Fruit fly (Drosophila melanogaster): Measurements from ENCODE around the gene CG10853.

CG10853 gene

dm6 chr3L:3908838-3909810 is 38.6 kb upstream of the CG10853 start (continued):
- TF ChIP-seq D (optimal IDR thresholded peaks at IDR 0.05) (no peak), D (GFP tag; optimal IDR thresholded peaks at IDR 0.05) (no peak), CG10267 (tag; optimal IDR thresholded peaks at IDR 0.05) (peak; percentile 39), abd-A (tag; optimal IDR thresholded peaks at IDR 0.05) (no peak), Dll (GFP tag; IDR thresholded peaks at IDR 0.05; ENCODE audit: partially characterized antibody) (peak; percentile 64; the same call in 2 of the 4 replicates), Mes4 (GFP tag; optimal IDR thresholded peaks at IDR 0.05) (no peak), CG8478 (optimal IDR thresholded peaks at IDR 0.05) (no peak), pita (GFP tag; optimal IDR thresholded peaks at IDR 0.05) (no peak), esg (GFP tag; conservative IDR thresholded peaks at IDR 0.05) (no peak), dmrt99B (tag; optimal IDR thresholded peaks at IDR 0.05) (no peak), zen (tag; optimal IDR thresholded peaks at IDR 0.05) (no peak), Neu2 (GFP tag; optimal IDR thresholded peaks at IDR 0.05; ENCODE audit: borderline replicate concordance) (no peak), Nf-YB (GFP tag; optimal IDR thresholded peaks at IDR 0.05) (no peak), CG1233 (GFP tag; optimal IDR thresholded peaks at IDR 0.05) (no peak), CG16815 (GFP tag; optimal IDR thresholded peaks at IDR 0.05) (no peak), CG17829 (tag; optimal IDR thresholded peaks at IDR 0.05) (no peak), CG14965 (GFP tag; optimal IDR thresholded peaks at IDR 0.05; ENCODE audit: borderline replicate concordance) (no peak), NK7.1 (GFP tag; optimal IDR thresholded peaks at IDR 0.05) (no peak), CG31365 (tag; optimal IDR thresholded peaks at IDR 0.05) (no peak), Ravus (GFP tag; IDR thresholded peaks at IDR 0.05) (no peak), chinmo (GFP tag; IDR thresholded peaks at IDR 0.05; ENCODE audit: partially characterized antibody) (peak; percentile 72; the same call in 2 of the 4 replicates), Sry-β (GFP tag; optimal IDR thresholded peaks at IDR 0.05) (no peak), nmo (GFP tag; optimal IDR thresholded peaks at IDR 0.05) (no peak), CG15514 (GFP tag; optimal IDR thresholded peaks at IDR 0.05) (peak; percentile 52), CG34224 (GFP tag; IDR thresholded peaks at IDR 0.05; ENCODE audit: partially characterized antibody) (peak; percentile 68), Atf-2 (GFP tag; optimal IDR thresholded peaks at IDR 0.05) (no peak), CG8290 (GFP tag; optimal IDR thresholded peaks at IDR 0.05) (no peak), CG8290 (tag; optimal IDR thresholded peaks at IDR 0.05) (no peak), toy (GFP tag; IDR thresholded peaks at IDR 0.05) (no peak), CG17568 (GFP tag; optimal IDR thresholded peaks at IDR 0.05) (peak; percentile 8), sens-2 (GFP tag; IDR thresholded peaks at IDR 0.05) (no peak), Atf6 (GFP tag; IDR thresholded peaks at IDR 0.05) (no peak), CG15269 (tag; optimal IDR thresholded peaks at IDR 0.05) (no peak), CG6791 (GFP tag; IDR thresholded peaks at IDR 0.05; ENCODE audit: partially characterized antibody) (peak; percentile 60; the same call in 1 of the 3 replicates), ara (GFP tag; IDR thresholded peaks at IDR 0.05) (no peak), Xrp1 (GFP tag; IDR thresholded peaks at IDR 0.05) (no peak), chif (GFP tag; optimal IDR thresholded peaks at IDR 0.05) (no peak), H2.0 (GFP tag; IDR thresholded peaks at IDR 0.05) (no peak), CG8281 (tag; optimal IDR thresholded peaks at IDR 0.05) (no peak), Deaf1 (tag; optimal IDR thresholded peaks at IDR 0.05) (peak; percentile 22), tna (GFP tag; IDR thresholded peaks at IDR 0.05; ENCODE audit: partially characterized antibody) (peak; percentile 40; the same call in 1 of the 2 replicates), CG14667 (GFP tag; IDR thresholded peaks at IDR 0.05) (no peak), cad (GFP tag; optimal IDR thresholded peaks at IDR 0.05) (no peak)
